Worm (Caenorhabditis elegans) whole organism, young adult: Measurements from ENCODE around the gene math-18.

ENCODE experiments used
- Y53F4B.3 ChIP-seq: fragments of 200-800 bp; sonication (Bioruptor generic); IDR thresholded peaks from 2 replicates; pipeline ENCODE4 v1.3.6; 2022; ENCODE audit warnings: missing genetic modification reagents, missing genetic modification characterization, missing compliant biosample characterization
- ceh-91 ChIP-seq: fragments of 200-800 bp; sonication (Bioruptor generic); IDR thresholded peaks from 2 replicates; pipeline ENCODE4 v1.3.6; 2022; ENCODE audit warnings: missing genetic modification reagents, missing genetic modification characterization, missing compliant biosample characterization
- die-1 ChIP-seq: sonication (generic microtip); optimal IDR thresholded peaks from 2 replicates; lab custom pipeline; 2016; ENCODE audit warnings: missing genotype, mild to moderate bottlenecking, missing genetic modification characterization, missing compliant biosample characterization
- dox-1 ChIP-seq: fragments of 200-800 bp; sonication (Bioruptor generic); IDR thresholded peaks from 2 replicates; pipeline ENCODE4 v1.3.6; 2022; ENCODE audit warnings: missing genetic modification reagents, missing genetic modification characterization, missing compliant biosample characterization
- dpl-1 ChIP-seq: fragments of 150-350 bp; optimal IDR thresholded peaks from 2 replicates; lab custom pipeline; 2014; ENCODE audit warnings: missing biosample characterization, missing genetic modification reagents, missing genetic modification characterization
- ekl-4 ChIP-seq: fragments of 200-800 bp; sonication (Bioruptor generic); IDR thresholded peaks from 2 replicates; pipeline ENCODE4 v1.3.6; 2022; ENCODE audit warnings: missing genetic modification reagents, missing genetic modification characterization, missing compliant biosample characterization
- lsl-1 ChIP-seq: fragments of 200-800 bp; sonication (Bioruptor generic); optimal IDR thresholded peaks from 2 replicates; lab custom pipeline; 2018; ENCODE audit warnings: mild to moderate bottlenecking, missing genetic modification characterization, moderate library complexity, missing compliant biosample characterization
- sdz-38 ChIP-seq: sonication (generic microtip); optimal IDR thresholded peaks from 2 replicates; lab custom pipeline; 2016; ENCODE audit warnings: missing genotype, missing genetic modification characterization, missing compliant biosample characterization
- tbp1 ChIP-seq: fragments of 200-800 bp; sonication (Bioruptor generic); optimal IDR thresholded peaks from 2 replicates; lab custom pipeline; 2018; ENCODE audit warnings: mild to moderate bottlenecking, missing genetic modification characterization, missing compliant biosample characterization

DNA sequence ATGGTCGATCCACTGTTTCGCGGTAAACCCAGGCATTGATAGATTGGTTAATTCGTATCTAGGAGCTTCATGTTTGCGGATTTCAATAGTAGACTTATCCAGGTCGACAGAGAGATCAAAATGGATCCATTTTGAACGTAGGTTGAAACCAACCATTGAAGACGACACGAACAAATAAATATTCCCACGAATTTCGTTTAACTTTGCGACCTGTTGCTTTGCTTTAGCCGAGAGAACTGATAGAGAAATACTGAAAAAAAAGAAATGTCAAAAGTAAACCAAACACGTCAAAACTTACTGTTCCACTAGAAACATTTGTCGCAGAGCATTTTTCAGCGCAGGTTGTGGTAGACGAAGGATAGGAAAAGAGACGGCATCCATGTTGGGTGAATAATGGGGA lies 14.6 kb downstream of the math-18 start, which contains the start of gene fbxb-38:
- TF ChIP-seq dox-1 (GFP tag; lab: Robert Waterston, UW) (no peak), Y53F4B.3 (GFP tag; lab: Robert Waterston, UW) (no peak), ceh-91 (GFP tag; lab: Robert Waterston, UW) (no peak), lsl-1 (GFP tag; lab: Kevin White, UChicago) (no peak), ekl-4 (no peak), die-1 (tag; lab: Kevin White, UChicago) (no peak), dpl-1 (GFP tag; lab: Kevin White, UChicago) (no peak), sdz-38 (tag; lab: Kevin White, UChicago) (no peak), tbp1 (GFP tag; lab: Kevin White, UChicago) (no peak)
